Fruit fly (Drosophila melanogaster) whole organism, embryonic: ENCODE results near the gene HHEX.
A peak's percentile ranks its signal among the peaks of the same experiment; 100 is the strongest.

ENCODE experiments used
- CG10209 ChIP-seq: fragments of 200-800 bp; sonication (Bioruptor generic); optimal IDR thresholded peaks from 3 replicates; lab custom pipeline; 2017; ENCODE audit warnings: missing biosample characterization, mild to moderate bottlenecking, missing genetic modification characterization, missing genetic modification reagents
- CG10267 ChIP-seq: fragments of 200-800 bp; sonication (Bioruptor generic); optimal IDR thresholded peaks from 2 replicates; lab custom pipeline; 2018; ENCODE audit warnings: missing biosample characterization, mild to moderate bottlenecking, missing genetic modification characterization, moderate library complexity
- CG10462 ChIP-seq: fragments of 200-800 bp; sonication (Bioruptor generic); optimal IDR thresholded peaks from 2 replicates; lab custom pipeline; 2016; ENCODE audit warnings: missing biosample characterization, missing genetic modification characterization
- CG11093 ChIP-seq: fragments of 200-800 bp; sonication (Bioruptor generic); IDR thresholded peaks from 3 replicates; pipeline ENCODE4 v1.3.6; 2022; ENCODE audit warnings: missing biosample characterization, missing genetic modification characterization
- CG11398 ChIP-seq: fragments of 200-800 bp; sonication (Bioruptor generic); optimal IDR thresholded peaks from 2 replicates; lab custom pipeline; 2016; ENCODE audit warnings: missing biosample characterization, missing genetic modification characterization
- CG11723 ChIP-seq: fragments of 200-800 bp; sonication (Bioruptor generic); optimal IDR thresholded peaks from 2 replicates; lab custom pipeline; 2017; ENCODE audit warnings: missing biosample characterization, mild to moderate bottlenecking, missing genetic modification characterization
- CG12236 ChIP-seq: fragments of 200-800 bp; sonication (Bioruptor generic); optimal IDR thresholded peaks from 2 replicates; lab custom pipeline; 2016; ENCODE audit warnings: missing biosample characterization, missing genetic modification characterization
- CG13296 ChIP-seq: fragments of 200-800 bp; sonication (Bioruptor generic); optimal IDR thresholded peaks from 3 replicates; lab custom pipeline; 2018; ENCODE audit warnings: missing biosample characterization, mild to moderate bottlenecking, missing genetic modification characterization
- CG15011 ChIP-seq: fragments of 200-800 bp; sonication (Bioruptor generic); optimal IDR thresholded peaks from 3 replicates; lab custom pipeline; 2018; ENCODE audit warnings: missing biosample characterization, mild to moderate bottlenecking, missing genetic modification characterization
- CG15479 ChIP-seq: fragments of 200-800 bp; sonication (Bioruptor generic); optimal IDR thresholded peaks from 3 replicates; lab custom pipeline; 2019; ENCODE audit warnings: missing biosample characterization, mild to moderate bottlenecking, missing genetic modification characterization, moderate library complexity
- CG15514 ChIP-seq: fragments of 200-800 bp; sonication (Bioruptor generic); optimal IDR thresholded peaks from 3 replicates; lab custom pipeline; 2017; ENCODE audit warnings: missing biosample characterization, missing genetic modification characterization, mild to moderate bottlenecking, moderate library complexity, missing genetic modification reagents
- CG17328 ChIP-seq: fragments of 200-800 bp; sonication (Bioruptor generic); IDR thresholded peaks from 2 replicates; pipeline ENCODE4 v1.3.6; 2022; ENCODE audit warnings: missing biosample characterization, missing genetic modification characterization
- CG18262 ChIP-seq: fragments of 200-800 bp; optimal IDR thresholded peaks from 3 replicates; lab custom pipeline; 2019; ENCODE audit warnings: missing biosample characterization, mild to moderate bottlenecking, missing genetic modification characterization, moderate library complexity
- CG18476 ChIP-seq: fragments of 200-800 bp; sonication (Bioruptor generic); optimal IDR thresholded peaks from 2 replicates; lab custom pipeline; 2016; ENCODE audit warnings: missing biosample characterization, mild to moderate bottlenecking, missing genetic modification characterization
- CG2120 ChIP-seq: fragments of 200-800 bp; sonication (Bioruptor generic); optimal IDR thresholded peaks from 3 replicates; lab custom pipeline; 2016; ENCODE audit warnings: missing biosample characterization, missing genetic modification characterization
- CG30431 ChIP-seq: fragments of 200-800 bp; sonication (Bioruptor generic); optimal IDR thresholded peaks from 2 replicates; lab custom pipeline; 2017; ENCODE audit warnings: missing biosample characterization, missing genetic modification characterization
- CG31388 ChIP-seq: fragments of 200-800 bp; sonication (Bioruptor generic); optimal IDR thresholded peaks from 2 replicates; lab custom pipeline; 2016; ENCODE audit warnings: missing biosample characterization, missing genetic modification characterization
- CG7271 ChIP-seq: fragments of 200-800 bp; sonication (Bioruptor generic); optimal IDR thresholded peaks from 2 replicates; lab custom pipeline; 2018; ENCODE audit warnings: missing biosample characterization, mild to moderate bottlenecking, missing genetic modification characterization, moderate library complexity
- CG7372 ChIP-seq: fragments of 200-800 bp; sonication (Bioruptor generic); IDR thresholded peaks from 2 replicates; pipeline ENCODE4 v1.3.6; 2022; ENCODE audit warnings: missing biosample characterization, missing genetic modification characterization
- CG8359 ChIP-seq: fragments of 200-800 bp; sonication (Bioruptor generic); optimal IDR thresholded peaks from 2 replicates; lab custom pipeline; 2017; ENCODE audit warnings: missing biosample characterization, mild to moderate bottlenecking, missing genetic modification characterization, borderline replicate concordance
- CG9437 ChIP-seq: fragments of 200-800 bp; sonication (Bioruptor generic); optimal IDR thresholded peaks from 2 replicates; lab custom pipeline; 2018; ENCODE audit warnings: missing biosample characterization, mild to moderate bottlenecking, missing genetic modification characterization
- CG9609 ChIP-seq: fragments of 200-800 bp; sonication (Bioruptor generic); optimal IDR thresholded peaks from 3 replicates; lab custom pipeline; 2016; ENCODE audit warnings: missing biosample characterization, missing genetic modification characterization
- CTCF ChIP-seq: fragments of 200-800 bp; sonication (Bioruptor generic); optimal IDR thresholded peaks from 2 replicates; lab custom pipeline; 2017; ENCODE audit warnings: missing biosample characterization, mild to moderate bottlenecking, missing genetic modification characterization, moderate library complexity
- Chrac-16 ChIP-seq: fragments of 200-800 bp; sonication (Bioruptor generic); optimal IDR thresholded peaks from 3 replicates; lab custom pipeline; 2016; ENCODE audit warnings: missing biosample characterization, missing genetic modification characterization
- Dll ChIP-seq: fragments of 200-800 bp; sonication (Bioruptor generic); IDR thresholded peaks from 4 replicates; pipeline ENCODE4 v1.3.6; 2022; ENCODE audit warnings: missing biosample characterization, missing genetic modification characterization; ENCODE audit not compliant: partially characterized antibody
- E2f1 ChIP-seq: fragments of 200-800 bp; sonication (Bioruptor generic); IDR thresholded peaks from 2 replicates; pipeline ENCODE4 v1.3.6; 2022; ENCODE audit warnings: missing biosample characterization, missing genetic modification characterization
- Ets65A ChIP-seq: fragments of 200-800 bp; sonication (Bioruptor generic); peaks from one replicate; lab custom pipeline; 2016; ENCODE audit warnings: missing biosample characterization, missing genetic modification characterization
- Hsf ChIP-seq: fragments of 200-800 bp; sonication (Bioruptor generic); optimal IDR thresholded peaks from 3 replicates; lab custom pipeline; 2016; ENCODE audit warnings: missing biosample characterization, missing genetic modification characterization
- Lhr ChIP-seq: fragments of 200-800 bp; sonication (Bioruptor generic); optimal IDR thresholded peaks from 3 replicates; lab custom pipeline; 2017; ENCODE audit warnings: mild to moderate bottlenecking, missing biosample characterization, missing genetic modification reagents, missing genetic modification characterization
- Max ChIP-seq: fragments of 200-800 bp; sonication (Bioruptor generic); optimal IDR thresholded peaks from 2 replicates; lab custom pipeline; 2016; ENCODE audit warnings: missing biosample characterization, mild to moderate bottlenecking, missing genetic modification characterization
- Med ChIP-seq: fragments of 200-800 bp; sonication (Bioruptor generic); peaks from one replicate; lab custom pipeline; 2016; ENCODE audit warnings: missing biosample characterization, missing genetic modification characterization, mild to moderate bottlenecking, inconsistent platforms, moderate library complexity
- Opbp ChIP-seq: fragments of 200-800 bp; sonication (Bioruptor generic); IDR thresholded peaks from 3 replicates; pipeline ENCODE4 v1.3.6; 2022; ENCODE audit warnings: missing biosample characterization, missing genetic modification characterization; ENCODE audit not compliant: partially characterized antibody
- crc ChIP-seq: fragments of 200-800 bp; sonication (Bioruptor generic); optimal IDR thresholded peaks from 2 replicates; lab custom pipeline; 2016; ENCODE audit warnings: missing biosample characterization, missing genetic modification characterization
- crp ChIP-seq, 2 experiments: fragments of 200-800 bp; sonication (Bioruptor generic); optimal IDR thresholded peaks; 2 replicates in 1 of 2; 3 replicates in 1 of 2; lab custom pipeline; 2017; ENCODE audit warnings: missing biosample characterization in 2 of 2, missing genetic modification characterization in 2 of 2, mild to moderate bottlenecking in 1 of 2, moderate library complexity in 1 of 2
- dm ChIP-seq: fragments of 200-800 bp; sonication (Bioruptor generic); optimal IDR thresholded peaks from 3 replicates; lab custom pipeline; 2016; ENCODE audit warnings: missing biosample characterization, missing genetic modification characterization
- dmrt99B ChIP-seq: fragments of 200-800 bp; sonication (Bioruptor generic); optimal IDR thresholded peaks from 2 replicates; lab custom pipeline; 2018; ENCODE audit warnings: missing biosample characterization, mild to moderate bottlenecking, missing genetic modification characterization, moderate library complexity
- emc ChIP-seq: fragments of 200-800 bp; sonication (Bioruptor generic); optimal IDR thresholded peaks from 2 replicates; lab custom pipeline; 2016; ENCODE audit warnings: missing biosample characterization, missing genetic modification characterization
- fd3F ChIP-seq: fragments of 200-800 bp; sonication (Bioruptor generic); optimal IDR thresholded peaks from 2 replicates; lab custom pipeline; 2018; ENCODE audit warnings: missing biosample characterization, mild to moderate bottlenecking, missing genetic modification characterization, moderate library complexity
- fu2 ChIP-seq: fragments of 200-800 bp; sonication (Bioruptor generic); optimal IDR thresholded peaks from 2 replicates; lab custom pipeline; 2016; ENCODE audit warnings: missing biosample characterization, missing genetic modification characterization
- gem ChIP-seq: fragments of 200-800 bp; sonication (Bioruptor generic); optimal IDR thresholded peaks from 2 replicates; lab custom pipeline; 2019; ENCODE audit warnings: missing biosample characterization, mild to moderate bottlenecking, missing genetic modification characterization, moderate library complexity
- gfzf ChIP-seq: fragments of 200-800 bp; sonication (Bioruptor generic); optimal IDR thresholded peaks from 2 replicates; lab custom pipeline; 2016; ENCODE audit warnings: missing biosample characterization, mild to moderate bottlenecking, missing genetic modification characterization, moderate library complexity
- gro ChIP-seq: fragments of 200-800 bp; sonication (Bioruptor generic); optimal IDR thresholded peaks from 2 replicates; lab custom pipeline; 2016; ENCODE audit warnings: missing biosample characterization, missing genetic modification characterization
- hkb ChIP-seq, 2 experiments: fragments of 200-800 bp in 1 of 2; fragments of >200 bp in 1 of 2; sonication (Bioruptor generic) in 1 of 2; IDR thresholded peaks in 1 of 2; optimal IDR thresholded peaks in 1 of 2; 2 replicates each; pipeline versions ENCODE4 v1.3.6 to Lab custom; 2017 to 2022; ENCODE audit warnings: missing biosample characterization in 1 of 2, missing genetic modification characterization in 1 of 2
- jumu ChIP-seq: fragments of 200-800 bp; sonication (Bioruptor generic); optimal IDR thresholded peaks from 3 replicates; lab custom pipeline; 2016; ENCODE audit warnings: missing biosample characterization, missing genetic modification characterization
- lmd ChIP-seq: fragments of 200-800 bp; sonication (Bioruptor generic); IDR thresholded peaks from 2 replicates; pipeline ENCODE4 v1.3.6; 2022; ENCODE audit warnings: missing biosample characterization, missing genetic modification characterization
- nom ChIP-seq: fragments of 200-800 bp; sonication (Bioruptor generic); optimal IDR thresholded peaks from 2 replicates; lab custom pipeline; 2017; ENCODE audit warnings: missing biosample characterization, missing genetic modification characterization, mild to moderate bottlenecking, moderate library complexity, missing genetic modification reagents
- p53 ChIP-seq: fragments of 200-800 bp; sonication (Bioruptor generic); optimal IDR thresholded peaks from 2 replicates; lab custom pipeline; 2016; ENCODE audit warnings: missing biosample characterization, missing genetic modification characterization
- pros ChIP-seq: fragments of 200-800 bp; sonication (Bioruptor generic); optimal IDR thresholded peaks from 3 replicates; lab custom pipeline; 2019; ENCODE audit warnings: missing biosample characterization, mild to moderate bottlenecking, missing genetic modification characterization, moderate library complexity
- sens ChIP-seq: fragments of 200-800 bp; sonication (Bioruptor generic); peaks from one replicate; lab custom pipeline; 2016; ENCODE audit warnings: missing biosample characterization, missing genetic modification characterization
- tll ChIP-seq, 2 experiments: fragments of 200-800 bp in 1 of 2; fragments of >200 bp in 1 of 2; sonication (Bioruptor generic) in 1 of 2; optimal IDR thresholded peaks; 2 replicates each; lab custom pipeline; 2017 to 2019; ENCODE audit warnings: missing biosample characterization in 2 of 2, missing genetic modification characterization in 2 of 2, mild to moderate bottlenecking in 1 of 2, moderate library complexity in 1 of 2
- wdn ChIP-seq: fragments of 200-800 bp; sonication (Bioruptor generic); IDR thresholded peaks from 2 replicates; pipeline ENCODE4 v1.3.6; 2022; ENCODE audit warnings: missing biosample characterization, missing genetic modification characterization

Gene HHEX

dm6 chr3R:21130050-21130449 lies 49.3 kb upstream of the HHEX start, which contains the start of gene Ice2 (continued):
- TF ChIP-seq nom (GFP tag; lab: Kevin White, UChicago): no peak
- no peak for TF ChIP-seq CG11723
- no peak for TF ChIP-seq CG9437 (GFP tag; lab: Kevin White, UChicago)
- TF ChIP-seq crp (GFP tag; optimal IDR thresholded peaks at IDR 0.05; lab: Kevin White, UChicago): no peak
- TF ChIP-seq lmd (GFP tag; lab: Robert Waterston, UW): no peak
- no peak for TF ChIP-seq CG9609
- no peak for TF ChIP-seq Hsf (GFP tag; lab: Kevin White, UChicago)
- TF ChIP-seq pros: no peak
- no peak for TF ChIP-seq tll (GFP tag; optimal IDR thresholded peaks at IDR 0.05; lab: Kevin White, UChicago)
- no peak for TF ChIP-seq dmrt99B (tag; lab: Kevin White, UChicago)
- no peak for TF ChIP-seq Max
- no peak for TF ChIP-seq CG13296 (GFP tag; lab: Kevin White, UChicago)
- TF ChIP-seq Opbp (GFP tag; lab: Robert Waterston, UW): peak; percentile 62
- TF ChIP-seq CG10209: no peak
- no peak for TF ChIP-seq CG18262 (tag; lab: Kevin White, UChicago)
- TF ChIP-seq fd3F (GFP tag; lab: Kevin White, UChicago): no peak
- peak; percentile 74 for TF ChIP-seq sens
- TF ChIP-seq CG18476 (GFP tag; lab: Kevin White, UChicago): no peak
- no peak for TF ChIP-seq gem (tag; lab: Kevin White, UChicago)
- no peak for TF ChIP-seq p53 (GFP tag; lab: Kevin White, UChicago)
- TF ChIP-seq E2f1 (GFP tag; lab: Robert Waterston, UW): no peak
- peak; percentile 63 for TF ChIP-seq CG10267 (tag; lab: Kevin White, UChicago)
- TF ChIP-seq Chrac-16 (GFP tag; lab: Kevin White, UChicago): no peak
- TF ChIP-seq dm (GFP tag; lab: Kevin White, UChicago): no peak
- peak; percentile 3 for TF ChIP-seq CG2120 (GFP tag; lab: Kevin White, UChicago)
- TF ChIP-seq hkb (optimal IDR thresholded peaks at IDR 0.05; lab: Kevin White, UChicago): no peak
- TF ChIP-seq hkb (GFP tag; IDR thresholded peaks at IDR 0.05; lab: Robert Waterston, UW): 0 out of 2 replicates have a peak, but pooled peaks have one; percentile 21
- peak; percentile 92 for TF ChIP-seq CG15514 (GFP tag; lab: Kevin White, UChicago)
- TF ChIP-seq jumu (GFP tag; lab: Kevin White, UChicago): no peak
- peak; percentile 42; the same call in 1 of the 4 replicates for TF ChIP-seq Dll
- no peak for TF ChIP-seq gro
- TF ChIP-seq CTCF (GFP tag; lab: Kevin White, UChicago): no peak
- no peak for TF ChIP-seq CG11398
- peak; percentile 76 for TF ChIP-seq Med
- TF ChIP-seq CG17328: no peak
- no peak for TF ChIP-seq CG15479 (GFP tag; lab: Kevin White, UChicago)
- TF ChIP-seq CG8359: no peak
- no peak for TF ChIP-seq Ets65A
- TF ChIP-seq gfzf: peak; percentile 75
- no peak for TF ChIP-seq CG7372 (GFP tag; lab: Robert Waterston, UW)
- no peak for TF ChIP-seq fu2 (GFP tag; lab: Kevin White, UChicago)
- TF ChIP-seq CG30431 (GFP tag; lab: Kevin White, UChicago): no peak
- no peak for TF ChIP-seq CG10462 (GFP tag; lab: Kevin White, UChicago)
- no peak for TF ChIP-seq Lhr
- no peak for TF ChIP-seq CG12236 (GFP tag; lab: Kevin White, UChicago)
- TF ChIP-seq CG7271 (tag; lab: Kevin White, UChicago): no peak
- no peak for TF ChIP-seq CG15011 (GFP tag; lab: Kevin White, UChicago)
- TF ChIP-seq CG11093 (GFP tag; lab: Robert Waterston, UW): no peak
- TF ChIP-seq wdn (GFP tag; lab: Robert Waterston, UW): no peak
- TF ChIP-seq CG31388 (GFP tag; lab: Kevin White, UChicago): no peak
- TF ChIP-seq crc (GFP tag; lab: Kevin White, UChicago): no peak
- no peak for TF ChIP-seq emc (GFP tag; lab: Kevin White, UChicago)
